In the genomic region with DNA sequence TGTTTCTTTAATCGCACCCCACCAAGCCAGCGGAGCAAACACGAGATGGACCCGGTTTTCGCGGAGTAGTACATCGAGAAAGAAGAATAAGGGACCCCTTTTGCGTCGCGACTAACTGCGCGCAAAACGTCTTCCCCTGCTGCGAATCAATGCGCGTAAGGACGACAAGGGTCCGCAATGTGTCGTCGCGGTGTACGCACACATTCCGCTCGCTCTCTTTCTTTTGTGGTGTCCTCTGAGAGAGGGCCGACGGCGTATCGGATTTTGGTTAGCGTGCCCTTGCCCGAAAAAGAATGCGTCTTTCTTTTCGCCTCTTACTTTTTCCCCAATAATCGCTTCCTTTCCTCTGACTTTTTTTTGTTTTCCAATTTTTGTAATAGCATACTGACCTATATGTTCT, we compare ENCODE assay signal across 4 worm cellular contexts.
TF ChIP-seq lines count a peak whose summit lies in the region.

No protein-coding gene starts in this region.

TF ChIP-seq in whole organism, L2 larva, 48 proteins besides CTCF, POLR2A, EP300 and RAD21 (continues in another document):
- TF ChIP-seq peb-1 (tag; optimal IDR thresholded peaks at IDR 0.05; lab: Kevin White, UChicago), result no peak
- TF ChIP-seq sma-3 (GFP tag; optimal IDR thresholded peaks at IDR 0.05; lab: Kevin White, UChicago), result no peak
- no peak for TF ChIP-seq nhr-11 (tag; optimal IDR thresholded peaks at IDR 0.05; lab: Kevin White, UChicago)
- TF ChIP-seq nhr-10 (tag; optimal IDR thresholded peaks at IDR 0.05; lab: Kevin White, UChicago), result no peak
- TF ChIP-seq nhr-129 (tag; optimal IDR thresholded peaks at IDR 0.05; lab: Kevin White, UChicago), result peak; percentile 81
- peak; percentile 75 for TF ChIP-seq C34F6.9 (tag; optimal IDR thresholded peaks at IDR 0.05; lab: Kevin White, UChicago)
- peak; percentile 67 for TF ChIP-seq lin-13 (GFP tag; optimal IDR thresholded peaks at IDR 0.05; lab: Kevin White, UChicago)
- TF ChIP-seq crh-2 (tag; optimal IDR thresholded peaks at IDR 0.05; lab: Kevin White, UChicago), result peak; percentile 61
- no peak for TF ChIP-seq ceh-16 (tag; optimal IDR thresholded peaks at IDR 0.05; lab: Kevin White, UChicago)
- TF ChIP-seq lin-11 (tag; optimal IDR thresholded peaks at IDR 0.05; lab: Kevin White, UChicago), result peak; percentile 38
- TF ChIP-seq elt-3 (tag; optimal IDR thresholded peaks at IDR 0.05; lab: Kevin White, UChicago), result no peak
- TF ChIP-seq gmeb-1 (tag; optimal IDR thresholded peaks at IDR 0.05; lab: Kevin White, UChicago), result peak; percentile 21
- no peak for TF ChIP-seq elt-1 (tag; optimal IDR thresholded peaks at IDR 0.05; lab: Kevin White, UChicago)
- peak; percentile 91 for TF ChIP-seq unc-55 (GFP tag; optimal IDR thresholded peaks at IDR 0.05; lab: Kevin White, UChicago)
- no peak for TF ChIP-seq nhr-77 (tag; optimal IDR thresholded peaks at IDR 0.05; lab: Kevin White, UChicago)
- no peak for TF ChIP-seq nhr-237 (tag; optimal IDR thresholded peaks at IDR 0.05; lab: Kevin White, UChicago)
- TF ChIP-seq lin-39 (tag; optimal IDR thresholded peaks at IDR 0.05; lab: Kevin White, UChicago), result no peak
- no peak for TF ChIP-seq nhr-12 (tag; optimal IDR thresholded peaks at IDR 0.05; lab: Kevin White, UChicago)
- TF ChIP-seq nhr-6 (tag; optimal IDR thresholded peaks at IDR 0.05; lab: Kevin White, UChicago), result no peak
- no peak for TF ChIP-seq ZK546.5 (tag; optimal IDR thresholded peaks at IDR 0.05; lab: Kevin White, UChicago)
- peak; percentile 76 for TF ChIP-seq mab-5 (tag; optimal IDR thresholded peaks at IDR 0.05; lab: Kevin White, UChicago)
- no peak for TF ChIP-seq alr-1 (tag; optimal IDR thresholded peaks at IDR 0.05; lab: Kevin White, UChicago)
- TF ChIP-seq ztf-4 (tag; optimal IDR thresholded peaks at IDR 0.05; lab: Kevin White, UChicago), result peak; percentile 28

TF ChIP-seq in whole organism, L4 larva, 104 proteins besides CTCF, POLR2A, EP300 and RAD21 (continues in another document):
- TF ChIP-seq nhr-77 (tag; optimal IDR thresholded peaks at IDR 0.05; lab: Kevin White, UChicago), result peak; percentile 20
- TF ChIP-seq fkh-10 (GFP tag; optimal IDR thresholded peaks at IDR 0.05; lab: Kevin White, UChicago), result peak; percentile 36
- peak; percentile 77 for TF ChIP-seq hlh-30 (tag; optimal IDR thresholded peaks at IDR 0.05; lab: Kevin White, UChicago; ENCODE audit: insufficient read depth)
- TF ChIP-seq nhr-48 (tag; optimal IDR thresholded peaks at IDR 0.05; lab: Kevin White, UChicago), result no peak
- TF ChIP-seq arid-1 (GFP tag; conservative IDR thresholded peaks at IDR 0.05; lab: Robert Waterston, UW), result 0 out of 2 replicates have a peak, but pooled peaks have one; percentile 37
- TF ChIP-seq mxl-3 (GFP tag; optimal IDR thresholded peaks at IDR 0.05; lab: Kevin White, UChicago), result peak; percentile 67
- TF ChIP-seq D1046.2 (GFP tag; IDR thresholded peaks at IDR 0.05; lab: Robert Waterston, UW), result no peak
- TF ChIP-seq madf-5 (GFP tag; IDR thresholded peaks at IDR 0.05; lab: Robert Waterston, UW), result 0 out of 4 replicates have a peak, but pooled peaks of 1 of the 2 experiments have one; percentile 58
- peak; percentile 81 for TF ChIP-seq rbr-2 (tag; optimal IDR thresholded peaks at IDR 0.05; lab: Kevin White, UChicago)
- TF ChIP-seq ceh-28 (tag; optimal IDR thresholded peaks at IDR 0.05; lab: Kevin White, UChicago), result peak; percentile 23
- peak; percentile 77; the same call in 1 of the 2 replicates for TF ChIP-seq nhr-42 (GFP tag; IDR thresholded peaks at IDR 0.05; lab: Robert Waterston, UW)
- no peak for TF ChIP-seq zfp-3 (GFP tag; conservative IDR thresholded peaks at IDR 0.05; lab: Robert Waterston, UW)
- TF ChIP-seq mdl-1 (tag; optimal IDR thresholded peaks at IDR 0.05; lab: Kevin White, UChicago), result peak in 1 of 2 experiments; percentile 79
- TF ChIP-seq nhr-28 (tag; optimal IDR thresholded peaks at IDR 0.05; lab: Kevin White, UChicago), result peak; percentile 38
- no peak for TF ChIP-seq tra-1 (GFP tag; IDR thresholded peaks at IDR 0.05; lab: Robert Waterston, UW)
- no peak for TF ChIP-seq spr-1 (tag; optimal IDR thresholded peaks at IDR 0.05; lab: Kevin White, UChicago)
- peak in 1 of 2 experiments; percentile 73 for TF ChIP-seq unc-62 (GFP tag; optimal IDR thresholded peaks at IDR 0.05 in 1 of 2; lab: Kevin White, UChicago)
- TF ChIP-seq unc-62 (tag; optimal IDR thresholded peaks at IDR 0.05; lab: Kevin White, UChicago), result no peak
- TF ChIP-seq ctbp-1 (GFP tag; IDR thresholded peaks at IDR 0.05; lab: Robert Waterston, UW), result peak; percentile 84
- TF ChIP-seq ceh-62 (tag; optimal IDR thresholded peaks at IDR 0.05; lab: Kevin White, UChicago), result no peak
- TF ChIP-seq F37D6.2 (tag; optimal IDR thresholded peaks at IDR 0.05; lab: Kevin White, UChicago), result peak; percentile 53

TF ChIP-seq in whole organism, late embryonic, 69 proteins besides CTCF, POLR2A, EP300 and RAD21 (continues in another document):
- TF ChIP-seq sdc-2 (tag; optimal IDR thresholded peaks at IDR 0.05; lab: Kevin White, UChicago) (peak; percentile 87), ceh-6 (GFP tag; optimal IDR thresholded peaks at IDR 0.05; lab: Kevin White, UChicago) (no peak), lim-6 (tag; optimal IDR thresholded peaks at IDR 0.05; lab: Kevin White, UChicago) (peak; percentile 28), fkh-6 (tag; optimal IDR thresholded peaks at IDR 0.05; lab: Kevin White, UChicago) (peak; percentile 22), Y22D7AL.16 (tag; optimal IDR thresholded peaks at IDR 0.05; lab: Kevin White, UChicago) (no peak), pax-1 (tag; optimal IDR thresholded peaks at IDR 0.05; lab: Kevin White, UChicago) (no peak), ama-1 (optimal IDR thresholded peaks at IDR 0.05; lab: Kevin White, UChicago) (no peak), odd-2 (tag; optimal IDR thresholded peaks at IDR 0.05; lab: Kevin White, UChicago) (no peak), C08G9.2 (tag; optimal IDR thresholded peaks at IDR 0.05; lab: Kevin White, UChicago) (peak; percentile 25), ceh-18 (tag; optimal IDR thresholded peaks at IDR 0.05; lab: Kevin White, UChicago) (peak; percentile 33), sox-4 (tag; optimal IDR thresholded peaks at IDR 0.05; lab: Kevin White, UChicago) (no peak), unc-42 (tag; optimal IDR thresholded peaks at IDR 0.05; lab: Kevin White, UChicago) (peak; percentile 90), ceh-22 (tag; optimal IDR thresholded peaks at IDR 0.05; lab: Kevin White, UChicago) (no peak), ets-4 (tag; optimal IDR thresholded peaks at IDR 0.05; lab: Kevin White, UChicago) (peak; percentile 24), ceh-34 (tag; optimal IDR thresholded peaks at IDR 0.05; lab: Kevin White, UChicago) (peak; percentile 86), nhr-232 (tag; optimal IDR thresholded peaks at IDR 0.05; lab: Kevin White, UChicago) (no peak), tbx-7 (tag; optimal IDR thresholded peaks at IDR 0.05; lab: Kevin White, UChicago) (no peak), ceh-45 (GFP tag; IDR thresholded peaks at IDR 0.05; lab: Robert Waterston, UW) (0 out of 2 replicates have a peak, but pooled peaks have one; percentile 18), ceh-14 (tag; optimal IDR thresholded peaks at IDR 0.05; lab: Kevin White, UChicago) (peak; percentile 35), pat-9 (tag; optimal IDR thresholded peaks at IDR 0.05; lab: Kevin White, UChicago) (no peak), T23F11.4 (GFP tag; optimal IDR thresholded peaks at IDR 0.05; lab: Kevin White, UChicago) (no peak), hlh-30 (tag; optimal IDR thresholded peaks at IDR 0.05; lab: Kevin White, UChicago; ENCODE audit: insufficient read depth) (peak; percentile 57), zip-5 (tag; optimal IDR thresholded peaks at IDR 0.05; lab: Kevin White, UChicago) (no peak), ceh-2 (tag; optimal IDR thresholded peaks at IDR 0.05; lab: Kevin White, UChicago) (peak; percentile 37), hlh-6 (tag; optimal IDR thresholded peaks at IDR 0.05; lab: Kevin White, UChicago) (no peak)

TF ChIP-seq in whole organism, mixed stage, embryonic, 35 proteins besides CTCF, POLR2A, EP300 and RAD21 (continues in another document):
- TF ChIP-seq mab-5 (tag; optimal IDR thresholded peaks at IDR 0.05; lab: Kevin White, UChicago) (no peak), tbx-8 (GFP tag; optimal IDR thresholded peaks at IDR 0.05; lab: Kevin White, UChicago) (peak; percentile 17), zip-8 (tag; optimal IDR thresholded peaks at IDR 0.05; lab: Kevin White, UChicago) (no peak), blmp-1 (tag; optimal IDR thresholded peaks at IDR 0.05; lab: Kevin White, UChicago) (no peak), nhr-237 (tag; optimal IDR thresholded peaks at IDR 0.05; lab: Kevin White, UChicago) (no peak), ztf-11 (tag; optimal IDR thresholded peaks at IDR 0.05; lab: Kevin White, UChicago) (no peak), drap-1 (GFP tag; optimal IDR thresholded peaks at IDR 0.05; lab: Kevin White, UChicago) (peak; percentile 72), bed-3 (GFP tag; optimal IDR thresholded peaks at IDR 0.05; lab: Kevin White, UChicago) (no peak), ces-1 (GFP tag; optimal IDR thresholded peaks at IDR 0.05; lab: Kevin White, UChicago) (peak; percentile 77), elt-3 (tag; optimal IDR thresholded peaks at IDR 0.05; lab: Kevin White, UChicago) (no peak), flh-1 (GFP tag; optimal IDR thresholded peaks at IDR 0.05; lab: Kevin White, UChicago) (peak; percentile 4), unc-39 (tag; optimal IDR thresholded peaks at IDR 0.05; lab: Kevin White, UChicago) (no peak), nhr-12 (tag; optimal IDR thresholded peaks at IDR 0.05; lab: Kevin White, UChicago) (no peak), ceh-39 (tag; optimal IDR thresholded peaks at IDR 0.05; lab: Kevin White, UChicago) (no peak), mls-2 (tag; optimal IDR thresholded peaks at IDR 0.05; lab: Kevin White, UChicago) (peak; percentile 66), hlh-1 (tag; optimal IDR thresholded peaks at IDR 0.05; lab: Kevin White, UChicago) (peak; percentile 32), unc-120 (tag; optimal IDR thresholded peaks at IDR 0.05; lab: Kevin White, UChicago; ENCODE audit: poor library complexity, severe bottlenecking) (peak; percentile 33), nhr-76 (tag; optimal IDR thresholded peaks at IDR 0.05; lab: Kevin White, UChicago) (no peak), lin-13 (tag; optimal IDR thresholded peaks at IDR 0.05; lab: Kevin White, UChicago) (peak; percentile 66), ceh-83 (GFP tag; optimal IDR thresholded peaks at IDR 0.05; lab: Kevin White, UChicago) (no peak), nhr-2 (tag; optimal IDR thresholded peaks at IDR 0.05; lab: Kevin White, UChicago) (no peak), sem-2 (GFP tag; optimal IDR thresholded peaks at IDR 0.05; lab: Kevin White, UChicago) (peak; percentile 21), unc-62 (GFP tag; optimal IDR thresholded peaks at IDR 0.05; lab: Kevin White, UChicago) (no peak), sptf-1 (tag; optimal IDR thresholded peaks at IDR 0.05; lab: Kevin White, UChicago) (peak; percentile 81), pha-4 (tag; optimal IDR thresholded peaks at IDR 0.05; lab: Kevin White, UChicago) (peak; percentile 69), lin-32 (GFP tag; optimal IDR thresholded peaks at IDR 0.05; lab: Kevin White, UChicago) (no peak), ceh-43 (GFP tag; optimal IDR thresholded peaks at IDR 0.05; lab: Kevin White, UChicago) (no peak), M03D4.4 (tag; optimal IDR thresholded peaks at IDR 0.05; lab: Kevin White, UChicago) (peak; percentile 61)
